Worm (Caenorhabditis elegans) whole organism, L2 larva: ENCODE data around the gene F43C11.3.

Experiments used
- ZK546.5 ChIP-seq: sonication (generic microtip); optimal IDR thresholded peaks from 2 replicates; lab custom pipeline; 2017; ENCODE audit warnings: missing biosample characterization, missing genetic modification characterization
- alr-1 ChIP-seq: fragments of 150-350 bp; optimal IDR thresholded peaks from 2 replicates; lab custom pipeline; 2014; ENCODE audit warnings: missing biosample characterization, missing genetic modification characterization
- aly-2 ChIP-seq: fragments of 150-350 bp; optimal IDR thresholded peaks from 2 replicates; lab custom pipeline; 2014; ENCODE audit warnings: missing biosample characterization, missing genetic modification characterization
- ama-1 ChIP-seq: fragments of 150-350 bp; optimal IDR thresholded peaks from 2 replicates; lab custom pipeline; 2018; ENCODE audit warnings: inconsistent platforms
- ceh-82 ChIP-seq: fragments of 150-350 bp; optimal IDR thresholded peaks from 2 replicates; lab custom pipeline; 2014; ENCODE audit warnings: missing biosample characterization, missing genetic modification characterization
- crh-2 ChIP-seq: sonication (generic microtip); optimal IDR thresholded peaks from 2 replicates; lab custom pipeline; 2017; ENCODE audit warnings: missing biosample characterization, missing genetic modification characterization
- dmd-4 ChIP-seq: sonication (generic microtip); optimal IDR thresholded peaks from 2 replicates; lab custom pipeline; 2017; ENCODE audit warnings: missing biosample characterization, missing genetic modification characterization
- egl-27 ChIP-seq: sonication (generic microtip); optimal IDR thresholded peaks from 3 replicates; lab custom pipeline; 2017; ENCODE audit warnings: missing biosample characterization, missing genetic modification reagents, missing genetic modification characterization
- elt-3 ChIP-seq: sonication (generic microtip); optimal IDR thresholded peaks from 2 replicates; lab custom pipeline; 2017; ENCODE audit warnings: missing biosample characterization, missing genetic modification characterization
- fos-1 ChIP-seq: fragments of 150-350 bp; optimal IDR thresholded peaks from 2 replicates; lab custom pipeline; 2014; ENCODE audit warnings: missing biosample characterization, missing genetic modification characterization
- lin-11 ChIP-seq: fragments of 150-350 bp; sonication (generic microtip); optimal IDR thresholded peaks from 2 replicates; lab custom pipeline; 2014; ENCODE audit warnings: missing biosample characterization, missing genetic modification characterization, inconsistent platforms, mixed read lengths
- lin-13 ChIP-seq: fragments of 150-350 bp; optimal IDR thresholded peaks from 2 replicates; lab custom pipeline; 2014; ENCODE audit warnings: missing biosample characterization, missing genetic modification reagents, missing genetic modification characterization
- lin-39 ChIP-seq: fragments of 150-350 bp; optimal IDR thresholded peaks from 2 replicates; lab custom pipeline; 2014; ENCODE audit warnings: missing biosample characterization, missing genetic modification reagents, missing genetic modification characterization
- lsy-2 ChIP-seq, 2 experiments: fragments of 150-350 bp in 1 of 2; sonication (generic microtip) in 1 of 2; optimal IDR thresholded peaks; 2 replicates each; lab custom pipeline; 2014 to 2017; ENCODE audit warnings: missing biosample characterization in 2 of 2, missing genetic modification characterization in 2 of 2
- mab-5 ChIP-seq: fragments of 150-350 bp; optimal IDR thresholded peaks from 2 replicates; lab custom pipeline; 2014; ENCODE audit warnings: missing biosample characterization, missing genetic modification characterization
- nhr-12 ChIP-seq: fragments of 150-350 bp; optimal IDR thresholded peaks from 2 replicates; lab custom pipeline; 2014; ENCODE audit warnings: missing biosample characterization, missing genetic modification characterization
- nhr-21 ChIP-seq: fragments of 150-350 bp; optimal IDR thresholded peaks from 2 replicates; lab custom pipeline; 2014; ENCODE audit warnings: missing biosample characterization, missing genetic modification characterization
- nhr-25 ChIP-seq: fragments of 150-350 bp; sonication (generic microtip); optimal IDR thresholded peaks from 3 replicates; lab custom pipeline; 2014; ENCODE audit warnings: missing biosample characterization, missing genetic modification characterization
- nhr-6 ChIP-seq: fragments of 150-350 bp; optimal IDR thresholded peaks from 2 replicates; lab custom pipeline; 2014; ENCODE audit warnings: missing biosample characterization, missing genetic modification characterization
- nhr-77 ChIP-seq: fragments of 150-350 bp; optimal IDR thresholded peaks from 2 replicates; lab custom pipeline; 2014; ENCODE audit warnings: missing biosample characterization, missing genetic modification characterization
- peb-1 ChIP-seq: fragments of 150-350 bp; optimal IDR thresholded peaks from 2 replicates; lab custom pipeline; 2014; ENCODE audit warnings: missing biosample characterization, missing genetic modification characterization
- sem-4 ChIP-seq: fragments of 150-350 bp; optimal IDR thresholded peaks from 2 replicates; lab custom pipeline; 2014; ENCODE audit warnings: missing biosample characterization, missing genetic modification reagents, missing genetic modification characterization
- skn-1 ChIP-seq: sonication (generic microtip); optimal IDR thresholded peaks from 2 replicates; lab custom pipeline; 2017; ENCODE audit warnings: missing biosample characterization, missing genetic modification characterization
- sma-3 ChIP-seq: sonication (generic microtip); optimal IDR thresholded peaks from 2 replicates; lab custom pipeline; 2016; ENCODE audit warnings: missing genetic modification reagents, missing genetic modification characterization, missing compliant biosample characterization
- sma-9 ChIP-seq, 2 experiments: fragments of 150-350 bp in 1 of 2; sonication (generic microtip) in 1 of 2; optimal IDR thresholded peaks; 2 replicates each; lab custom pipeline; 2014 to 2016; ENCODE audit warnings: missing genetic modification characterization in 2 of 2, mild to moderate bottlenecking in 1 of 2, missing biosample characterization in 1 of 2, missing compliant biosample characterization in 1 of 2, missing genetic modification reagents in 1 of 2, moderate library complexity in 1 of 2
- unc-62 ChIP-seq: fragments of 150-350 bp; optimal IDR thresholded peaks from 2 replicates; lab custom pipeline; 2014; ENCODE audit warnings: missing biosample characterization, missing genetic modification reagents, missing genetic modification characterization
- ztf-11 ChIP-seq: sonication (generic microtip); optimal IDR thresholded peaks from 2 replicates; lab custom pipeline; 2017; ENCODE audit warnings: missing biosample characterization, missing genetic modification characterization

F43C11.3 gene

DNA sequence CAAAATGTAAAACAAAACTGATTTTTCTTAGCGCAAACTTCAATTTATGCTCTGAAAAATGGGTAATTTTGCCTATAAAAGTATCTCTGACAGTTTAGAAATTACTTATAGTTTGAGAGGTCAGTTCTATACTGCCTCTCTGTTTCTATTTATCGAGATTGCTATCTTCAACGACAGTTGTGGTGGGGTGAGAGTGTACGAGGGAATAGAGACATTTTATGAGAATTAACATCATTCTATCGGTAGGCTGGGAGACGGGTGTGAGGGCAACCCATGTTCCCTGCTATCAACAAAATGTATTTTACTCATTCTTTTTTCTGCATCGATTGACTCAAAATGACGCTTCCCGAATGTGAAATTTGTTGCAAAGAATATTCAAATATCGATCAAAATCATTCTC lies 33.0 kb upstream of the F43C11.3 start, which contains the start of gene ZK1240.3:
TSS of gene ZK1240.3 (plus strand) at position 238 of the 400 bp plus-strand sequence.
- no peak for TF ChIP-seq sma-3 (GFP tag; lab: Kevin White, UChicago)
- peak; percentile 87 for TF ChIP-seq fos-1 (tag; lab: Kevin White, UChicago)
- TF ChIP-seq lin-13 (GFP tag; lab: Kevin White, UChicago): no peak

DNA sequence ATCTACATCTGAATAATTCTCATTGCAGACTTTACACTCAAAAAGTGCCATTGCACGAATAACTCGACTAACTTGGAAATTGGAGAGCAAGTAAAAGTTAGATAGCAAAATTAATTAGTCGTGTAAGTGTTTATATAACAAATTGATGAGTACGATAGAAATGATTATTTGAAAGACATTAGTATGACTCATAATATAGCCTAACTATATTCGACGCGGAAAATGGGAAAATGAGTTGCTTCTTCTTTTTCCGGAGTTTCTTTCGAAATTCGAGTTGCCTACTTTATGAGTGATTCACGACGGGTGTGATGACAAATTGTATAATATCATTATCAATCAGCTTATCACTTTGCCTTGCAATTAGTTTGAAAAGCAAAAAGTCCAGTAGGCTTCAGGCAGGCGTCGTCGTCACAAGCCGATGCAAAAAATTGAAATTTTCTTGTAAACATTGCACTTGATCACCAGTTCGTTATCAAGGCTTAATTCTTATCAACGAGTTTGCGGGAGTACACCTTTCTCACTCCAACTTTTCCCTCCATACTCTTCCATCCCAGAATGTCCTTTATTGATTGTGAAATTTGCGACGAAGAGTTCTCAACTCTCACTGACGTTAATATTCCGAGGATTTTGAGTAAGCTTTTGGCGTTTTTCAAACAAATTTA lies 30.1 kb upstream of the F43C11.3 start, which contains the start of the genes ZK1240.6 and ZK1240.2:
TSS of gene ZK1240.6 (minus strand) at position 51 of the 662 bp plus-strand sequence.
TSS of gene ZK1240.2 (plus strand) at position 520 of the 662 bp plus-strand sequence.
- TF ChIP-seq fos-1 (tag; lab: Kevin White, UChicago) (peak; percentile 76), sma-3 (GFP tag; lab: Kevin White, UChicago) (no peak), sma-9 (GFP tag; optimal IDR thresholded peaks at IDR 0.05; lab: Kevin White, UChicago) (peak; percentile 21), sma-9 (tag; optimal IDR thresholded peaks at IDR 0.05; lab: Kevin White, UChicago) (no peak), nhr-25 (tag; lab: Kevin White, UChicago) (no peak)

DNA sequence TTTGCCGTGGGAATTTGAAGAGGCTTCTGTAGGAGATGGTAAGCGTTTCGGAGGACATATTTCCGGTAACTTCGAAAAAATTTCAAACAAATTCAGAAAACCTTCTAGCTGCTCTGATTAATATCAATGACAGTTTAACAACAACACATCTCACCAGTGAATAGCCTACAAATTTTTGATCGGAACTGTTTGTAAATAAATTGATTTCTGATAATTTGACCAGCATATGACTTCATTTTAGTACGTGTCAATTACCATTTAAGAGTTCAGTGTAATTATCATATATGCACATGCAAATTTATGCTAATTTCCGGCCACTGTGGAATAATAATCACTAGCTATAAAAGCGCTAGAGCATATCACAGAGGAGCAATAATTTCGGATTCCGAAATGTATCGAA lies 28.2 kb upstream of the F43C11.3 start, which contains the start of gene ZK1240.11:
TSS of gene ZK1240.11 (plus strand) at position 301 of the 400 bp plus-strand sequence.
- TF ChIP-seq nhr-12 (tag; lab: Kevin White, UChicago) (no peak), sem-4 (tag; lab: Kevin White, UChicago) (no peak), aly-2 (tag; lab: Kevin White, UChicago) (no peak)

- TF ChIP-seq sma-9 (GFP tag; optimal IDR thresholded peaks at IDR 0.05; lab: Kevin White, UChicago) (no peak), sma-9 (tag; optimal IDR thresholded peaks at IDR 0.05; lab: Kevin White, UChicago) (no peak), peb-1 (tag; lab: Kevin White, UChicago) (no peak), mab-5 (no peak), lin-13 (GFP tag; lab: Kevin White, UChicago) (no peak), lin-39 (tag; lab: Kevin White, UChicago) (no peak), ztf-11 (tag; lab: Kevin White, UChicago) (no peak), skn-1 (tag; lab: Kevin White, UChicago) (no peak), crh-2 (tag; lab: Kevin White, UChicago) (no peak), nhr-6 (tag; lab: Kevin White, UChicago) (no peak), lsy-2 (tag; optimal IDR thresholded peaks at IDR 0.05; lab: Kevin White, UChicago) (no peak), unc-62 (GFP tag; lab: Kevin White, UChicago) (no peak), nhr-77 (tag; lab: Kevin White, UChicago) (no peak), elt-3 (tag; lab: Kevin White, UChicago) (no peak), ceh-82 (tag; lab: Kevin White, UChicago) (no peak), alr-1 (tag; lab: Kevin White, UChicago) (no peak), sem-4 (tag; lab: Kevin White, UChicago) (no peak), fos-1 (tag; lab: Kevin White, UChicago) (no peak), lin-11 (tag; lab: Kevin White, UChicago) (no peak), ama-1 (lab: Kevin White, UChicago) (no peak), ZK546.5 (tag; lab: Kevin White, UChicago) (no peak)
Observed at ce11 chrII:2328963-2329442, 24.1 kb upstream of the F43C11.3 start, which contains the start of the genes ZK1240.8 and ZK1240.1. ZK1240.8 (minus strand) TSS chrII:2329063. ZK1240.1 (plus strand) TSS chrII:2329392.

ce11 chrII:2330462-2330861 lies 22.6 kb upstream of the F43C11.3 start:
- no peak for TF ChIP-seq sma-9 (GFP tag; optimal IDR thresholded peaks at IDR 0.05; lab: Kevin White, UChicago)
- no peak for TF ChIP-seq sma-9 (tag; optimal IDR thresholded peaks at IDR 0.05; lab: Kevin White, UChicago)
- no peak for TF ChIP-seq ceh-82 (tag; lab: Kevin White, UChicago)
- TF ChIP-seq nhr-21 (tag; lab: Kevin White, UChicago): no peak
- TF ChIP-seq mab-5: no peak
- no peak for TF ChIP-seq nhr-12 (tag; lab: Kevin White, UChicago)
- TF ChIP-seq egl-27 (tag; lab: Kevin White, UChicago): no peak
- no peak for TF ChIP-seq nhr-6 (tag; lab: Kevin White, UChicago)
- no peak for TF ChIP-seq crh-2 (tag; lab: Kevin White, UChicago)
- no peak for TF ChIP-seq ZK546.5 (tag; lab: Kevin White, UChicago)
- no peak for TF ChIP-seq dmd-4

ce11 chrII:2332220-2332619 lies 20.9 kb upstream of the F43C11.3 start, which contains the start of gene F43C11.8:
F43C11.8 (plus strand) TSS chrII:2332520.
- TF ChIP-seq skn-1 (tag; lab: Kevin White, UChicago) (no peak), fos-1 (tag; lab: Kevin White, UChicago) (peak; percentile 1), nhr-21 (tag; lab: Kevin White, UChicago) (no peak)
